Worm (Caenorhabditis elegans) whole organism, L4 larva: ENCODE measurements around the gene prx-19.

Experiments used
- D1046.2 ChIP-seq: fragments of 200-800 bp; sonication (Bioruptor generic); IDR thresholded peaks from 2 replicates; pipeline ENCODE4 v1.3.6; 2022; ENCODE audit warnings: missing genetic modification characterization, missing compliant biosample characterization
- F10B5.3 ChIP-seq: sonication (generic microtip); optimal IDR thresholded peaks from 2 replicates; lab custom pipeline; 2016; ENCODE audit warnings: mild to moderate bottlenecking, missing genetic modification characterization, missing compliant biosample characterization
- F26F4.8 ChIP-seq: fragments of 200-800 bp; sonication (Bioruptor generic); conservative IDR thresholded peaks from 2 replicates; pipeline ENCODE4 v1.3.6; 2022; ENCODE audit warnings: missing genetic modification characterization, missing compliant biosample characterization
- F49E8.2 ChIP-seq: sonication (generic microtip); optimal IDR thresholded peaks from 2 replicates; lab custom pipeline; 2016; ENCODE audit warnings: missing compliant biosample characterization, mild to moderate bottlenecking, missing genetic modification characterization, borderline replicate concordance
- R02D3.7 ChIP-seq: fragments of 150-350 bp; sonication (generic microtip); optimal IDR thresholded peaks from 3 replicates; lab custom pipeline; 2014; ENCODE audit warnings: missing biosample characterization, missing genetic modification characterization
- Y105C5A.15 ChIP-seq: fragments of 200-800 bp; sonication (Bioruptor generic); IDR thresholded peaks from 2 replicates; pipeline ENCODE4 v1.3.6; 2022; ENCODE audit warnings: missing genetic modification characterization, missing compliant biosample characterization
- Y48G9A.11 ChIP-seq: fragments of 200-800 bp; sonication (Bioruptor generic); IDR thresholded peaks from 2 replicates; pipeline ENCODE4 v1.3.6; 2022; ENCODE audit warnings: missing genetic modification reagents, missing genetic modification characterization, missing compliant biosample characterization
- Y5F2A.4 ChIP-seq: fragments of 200-800 bp; sonication (Bioruptor generic); optimal IDR thresholded peaks from 2 replicates; lab custom pipeline; 2018; ENCODE audit warnings: mild to moderate bottlenecking, missing genetic modification characterization, missing compliant biosample characterization
- Y75B8A.6 ChIP-seq: fragments of 200-800 bp; sonication (Bioruptor generic); IDR thresholded peaks from 2 replicates; pipeline ENCODE4 v1.3.6; 2022; ENCODE audit warnings: missing genetic modification reagents, missing genetic modification characterization, missing compliant biosample characterization
- aha-1 ChIP-seq: fragments of 150-350 bp; peaks from one replicate; lab custom pipeline; 2014; ENCODE audit warnings: missing biosample characterization, missing genetic modification characterization
- aly-2 ChIP-seq: sonication (generic microtip); optimal IDR thresholded peaks from 2 replicates; lab custom pipeline; 2018; ENCODE audit warnings: missing biosample characterization, missing genetic modification characterization
- ama-1 ChIP-seq: fragments of 150-350 bp; optimal IDR thresholded peaks from 2 replicates; lab custom pipeline; 2014; ENCODE audit warnings: inconsistent platforms, mixed read lengths
- ceh-32 ChIP-seq: sonication (generic microtip); optimal IDR thresholded peaks from 2 replicates; lab custom pipeline; 2016; ENCODE audit warnings: mild to moderate bottlenecking, missing genetic modification characterization, missing compliant biosample characterization; ENCODE audit not compliant: poor library complexity
- ceh-44 ChIP-seq: fragments of 200-800 bp; sonication (Bioruptor generic); IDR thresholded peaks from 2 replicates; pipeline ENCODE4 v1.3.6; 2022; ENCODE audit warnings: missing genetic modification reagents, missing genetic modification characterization, missing compliant biosample characterization
- ceh-62 ChIP-seq: sonication (generic microtip); optimal IDR thresholded peaks from 2 replicates; lab custom pipeline; 2017; ENCODE audit warnings: missing biosample characterization, missing genetic modification characterization
- cey-2 ChIP-seq: sonication (generic microtip); optimal IDR thresholded peaks from 3 replicates; lab custom pipeline; 2017; ENCODE audit warnings: missing genetic modification characterization, mild to moderate bottlenecking, missing compliant biosample characterization, antibody characterized with exemption, borderline replicate concordance; ENCODE audit not compliant: insufficient read depth
- daf-12 ChIP-seq: fragments of 150-350 bp; optimal IDR thresholded peaks from 2 replicates; lab custom pipeline; 2014; ENCODE audit warnings: missing biosample characterization, missing genetic modification reagents, missing genetic modification characterization
- daf-8 ChIP-seq: fragments of 200-800 bp; sonication (Bioruptor generic); IDR thresholded peaks from 2 replicates; pipeline ENCODE4 v1.3.6; 2022; ENCODE audit warnings: missing genetic modification characterization, missing compliant biosample characterization
- dmd-6 ChIP-seq: fragments of 200-800 bp; sonication (Bioruptor generic); IDR thresholded peaks from 2 replicates; pipeline ENCODE4 v1.3.6; 2022; ENCODE audit warnings: missing genetic modification reagents, missing genetic modification characterization, missing compliant biosample characterization
- dpl-1 ChIP-seq: fragments of 150-350 bp; optimal IDR thresholded peaks from 2 replicates; lab custom pipeline; 2014; ENCODE audit warnings: missing biosample characterization, missing genetic modification reagents, missing genetic modification characterization
- duxl-1 ChIP-seq: sonication (generic microtip); optimal IDR thresholded peaks from 2 replicates; lab custom pipeline; 2016; ENCODE audit warnings: mild to moderate bottlenecking, missing genetic modification characterization, moderate library complexity, missing compliant biosample characterization; ENCODE audit not compliant: poor library complexity
- egl-43 ChIP-seq: fragments of 200-800 bp; sonication (Bioruptor generic); IDR thresholded peaks from 2 replicates; pipeline ENCODE4 v1.3.6; 2022; ENCODE audit warnings: missing genetic modification reagents, missing genetic modification characterization, missing compliant biosample characterization
- fos-1 ChIP-seq: fragments of 150-350 bp; optimal IDR thresholded peaks from 2 replicates; lab custom pipeline; 2014; ENCODE audit warnings: missing biosample characterization, missing genetic modification characterization
- hif-1 ChIP-seq, 2 experiments: sonication (generic microtip); optimal IDR thresholded peaks; 2 replicates each; lab custom pipeline; 2016 to 2017; ENCODE audit warnings: missing compliant biosample characterization in 2 of 2, missing genetic modification characterization in 2 of 2, missing genetic modification reagents in 2 of 2, missing genotype in 2 of 2, mild to moderate bottlenecking in 1 of 2
- hmg-1.1 ChIP-seq: fragments of 200-800 bp; sonication (Bioruptor generic); IDR thresholded peaks from 2 replicates; pipeline ENCODE4 v1.3.6; 2022; ENCODE audit warnings: missing genetic modification reagents, missing genetic modification characterization, missing compliant biosample characterization
- lin-1 ChIP-seq: fragments of 200-800 bp; sonication (Bioruptor generic); IDR thresholded peaks from 2 replicates; pipeline ENCODE4 v1.3.6; 2022; ENCODE audit warnings: missing genetic modification reagents, missing genetic modification characterization, missing compliant biosample characterization
- lin-29 ChIP-seq: fragments of 200-800 bp; sonication (Bioruptor generic); IDR thresholded peaks from 2 replicates; pipeline ENCODE4 v1.3.6; 2022; ENCODE audit warnings: missing genetic modification reagents, missing genetic modification characterization, missing compliant biosample characterization
- lin-38 ChIP-seq: fragments of 200-800 bp; sonication (Bioruptor generic); IDR thresholded peaks from 2 replicates; pipeline ENCODE4 v1.3.6; 2022; ENCODE audit warnings: missing genetic modification reagents, missing genetic modification characterization, missing compliant biosample characterization
- lsy-2 ChIP-seq, 2 experiments: fragments of 150-350 bp in 1 of 2; sonication (generic microtip) in 1 of 2; optimal IDR thresholded peaks; 2 replicates each; lab custom pipeline; 2014 to 2017; ENCODE audit warnings: missing biosample characterization in 2 of 2, missing genetic modification characterization in 2 of 2
- madf-9 ChIP-seq: fragments of 200-800 bp; sonication (Bioruptor generic); conservative IDR thresholded peaks from 2 replicates; pipeline ENCODE4 v1.3.6; 2022; ENCODE audit warnings: missing genetic modification reagents, missing genetic modification characterization, missing compliant biosample characterization
- mdl-1 ChIP-seq, 2 experiments: fragments of 150-350 bp in 1 of 2; sonication (generic microtip) in 1 of 2; optimal IDR thresholded peaks; 2 replicates each; lab custom pipeline; 2014 to 2017; ENCODE audit warnings: missing biosample characterization in 2 of 2, missing genetic modification characterization in 2 of 2
- mdt-29 ChIP-seq: fragments of 200-800 bp; sonication (Bioruptor generic); IDR thresholded peaks from 2 replicates; pipeline ENCODE4 v1.3.6; 2022; ENCODE audit warnings: missing genetic modification reagents, missing genetic modification characterization, missing compliant biosample characterization
- mxl-2 ChIP-seq: fragments of 200-800 bp; sonication (Bioruptor generic); conservative IDR thresholded peaks from 2 replicates; pipeline ENCODE4 v1.3.6; 2022; ENCODE audit warnings: missing genetic modification reagents, missing genetic modification characterization, missing compliant biosample characterization
- mxl-3 ChIP-seq: fragments of 200-800 bp; sonication (Bioruptor generic); optimal IDR thresholded peaks from 2 replicates; lab custom pipeline; 2018; ENCODE audit warnings: mild to moderate bottlenecking, missing genetic modification characterization, missing compliant biosample characterization
- nhr-102 ChIP-seq: sonication (generic microtip); optimal IDR thresholded peaks from 2 replicates; lab custom pipeline; 2016; ENCODE audit warnings: mild to moderate bottlenecking, missing genetic modification characterization, moderate library complexity, missing compliant biosample characterization
- nhr-111 ChIP-seq: fragments of 200-800 bp; sonication (Bioruptor generic); optimal IDR thresholded peaks from 2 replicates; lab custom pipeline; 2018; ENCODE audit warnings: mild to moderate bottlenecking, missing genetic modification characterization, missing compliant biosample characterization
- nhr-28 ChIP-seq: fragments of 150-350 bp; optimal IDR thresholded peaks from 2 replicates; lab custom pipeline; 2014; ENCODE audit warnings: missing biosample characterization, missing genetic modification characterization
- nhr-41 ChIP-seq: fragments of 200-800 bp; sonication (Bioruptor generic); IDR thresholded peaks from 2 replicates; pipeline ENCODE4 v1.3.6; 2022; ENCODE audit warnings: missing genetic modification reagents, missing genetic modification characterization, missing compliant biosample characterization
- nhr-42 ChIP-seq: fragments of 200-800 bp; sonication (Bioruptor generic); IDR thresholded peaks from 2 replicates; pipeline ENCODE4 v1.3.6; 2022; ENCODE audit warnings: missing genetic modification characterization, missing compliant biosample characterization
- nhr-48 ChIP-seq: sonication (generic microtip); optimal IDR thresholded peaks from 2 replicates; lab custom pipeline; 2016; ENCODE audit warnings: mild to moderate bottlenecking, missing genetic modification characterization, missing compliant biosample characterization
- pha-4 ChIP-seq, 2 experiments: fragments of 150-350 bp in 1 of 2; fragments of 200-800 bp in 1 of 2; sonication (Bioruptor generic) in 1 of 2; IDR thresholded peaks in 1 of 2; optimal IDR thresholded peaks in 1 of 2; 2 replicates each; pipeline versions ENCODE4 v1.3.6 to Lab custom; 2014 to 2022; ENCODE audit warnings: missing genetic modification characterization in 2 of 2, missing genetic modification reagents in 2 of 2, missing biosample characterization in 1 of 2, missing compliant biosample characterization in 1 of 2
- set-16 ChIP-seq: fragments of 200-800 bp; sonication (Bioruptor generic); IDR thresholded peaks from 2 replicates; pipeline ENCODE4 v1.3.6; 2022; ENCODE audit warnings: missing genetic modification reagents, missing genetic modification characterization, missing compliant biosample characterization
- snpc-4 ChIP-seq: fragments of 150-350 bp; optimal IDR thresholded peaks from 2 replicates; lab custom pipeline; 2014; ENCODE audit warnings: missing biosample characterization, missing genetic modification characterization
- spr-1 ChIP-seq: sonication (generic microtip); optimal IDR thresholded peaks from 2 replicates; lab custom pipeline; 2016; ENCODE audit warnings: mild to moderate bottlenecking, missing genetic modification characterization, missing compliant biosample characterization
- tra-1 ChIP-seq: fragments of 200-800 bp; sonication (Bioruptor generic); IDR thresholded peaks from 2 replicates; pipeline ENCODE4 v1.3.6; 2022; ENCODE audit warnings: missing genetic modification reagents, missing genetic modification characterization, missing compliant biosample characterization
- unc-62 ChIP-seq, 3 experiments: fragments of 150-350 bp in 1 of 3; sonication (generic microtip); optimal IDR thresholded peaks in 2 of 3; peaks in 1 of 3; 1 replicate in 1 of 3; 2 replicates in 2 of 3; lab custom pipeline; 2014 to 2017; ENCODE audit warnings: missing biosample characterization in 3 of 3, missing genetic modification characterization in 3 of 3, missing genetic modification reagents in 3 of 3, missing genotype in 1 of 3
- zip-11 ChIP-seq: fragments of 200-800 bp; sonication (Bioruptor generic); IDR thresholded peaks from 2 replicates; pipeline ENCODE4 v1.3.6; 2022; ENCODE audit warnings: missing genetic modification characterization, missing compliant biosample characterization
- zip-2 ChIP-seq: fragments of 150-350 bp; optimal IDR thresholded peaks from 2 replicates; lab custom pipeline; 2014; ENCODE audit warnings: missing biosample characterization, missing genetic modification characterization
- ztf-11 ChIP-seq: fragments of 150-350 bp; optimal IDR thresholded peaks from 2 replicates; lab custom pipeline; 2014; ENCODE audit warnings: missing biosample characterization, missing genetic modification characterization

The prx-19 gene

DNA sequence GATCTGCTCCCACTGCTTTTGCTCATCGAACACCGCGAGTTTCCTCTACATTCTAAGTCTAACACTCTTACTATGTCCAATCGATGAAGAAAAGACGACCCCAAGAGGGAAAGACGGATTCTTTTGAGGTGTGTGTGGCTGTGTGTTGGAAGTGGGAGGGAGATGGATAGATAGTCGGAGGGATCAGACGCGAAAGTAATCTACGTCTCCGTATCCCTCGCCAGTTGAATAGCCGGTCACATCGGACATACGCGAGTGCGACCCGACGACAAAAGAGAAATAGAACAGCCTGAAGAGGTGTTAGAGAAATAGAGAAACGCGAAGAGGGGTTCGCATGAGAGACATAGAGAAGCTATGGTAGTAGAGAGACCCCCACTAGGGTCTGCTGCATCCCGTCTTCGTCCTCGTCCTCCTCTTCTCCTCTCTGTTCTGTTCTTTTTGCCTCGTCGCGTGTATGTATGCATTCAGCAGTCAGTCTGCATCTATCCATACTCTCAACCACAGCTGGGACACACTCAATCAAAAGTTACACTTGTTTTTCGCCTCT is 13.4 kb downstream of the prx-19 start (continued):
- TF ChIP-seq spr-1 (peak; percentile 88), aha-1 (tag; lab: Kevin White, UChicago) (peak; percentile 98), cey-2 (tag; lab: Kevin White, UChicago) (peak; percentile 71), nhr-41 (GFP tag; lab: Robert Waterston, UW) (no peak), egl-43 (peak; percentile 94), ceh-62 (tag; lab: Kevin White, UChicago) (no peak), snpc-4 (tag; lab: Kevin White, UChicago) (peak; percentile 38), Y5F2A.4 (GFP tag; lab: Kevin White, UChicago) (peak; percentile 59), madf-9 (GFP tag; lab: Robert Waterston, UW) (peak; percentile 64), Y75B8A.6 (GFP tag; lab: Robert Waterston, UW) (no peak), dpl-1 (GFP tag; lab: Kevin White, UChicago) (peak; percentile 68), lin-29 (peak; percentile 78), hmg-1.1 (GFP tag; lab: Robert Waterston, UW) (peak; percentile 98), nhr-48 (tag; lab: Kevin White, UChicago) (peak; percentile 96), duxl-1 (tag; lab: Kevin White, UChicago) (peak; percentile 64), nhr-28 (tag; lab: Kevin White, UChicago) (peak; percentile 94), lin-38 (peak; percentile 70), daf-12 (tag; lab: Kevin White, UChicago) (no peak), mdt-29 (peak; percentile 56; the same call in 1 of the 2 replicates), fos-1 (peak; percentile 62), lin-1 (GFP tag; lab: Robert Waterston, UW) (peak; percentile 82; the same call in 1 of the 2 replicates), daf-8 (GFP tag; lab: Robert Waterston, UW) (no peak), zip-11 (GFP tag; lab: Robert Waterston, UW) (no peak), Y48G9A.11 (GFP tag; lab: Robert Waterston, UW) (no peak; the same call in 1 of the 2 replicates), ceh-44 (GFP tag; lab: Robert Waterston, UW) (no peak), mxl-2 (GFP tag; lab: Robert Waterston, UW) (no peak; the same call in 1 of the 2 replicates), ama-1 (no peak), pha-4 (GFP tag; IDR thresholded peaks at IDR 0.05; lab: Robert Waterston, UW) (peak; percentile 90), pha-4 (tag; optimal IDR thresholded peaks at IDR 0.05; lab: Kevin White, UChicago) (no peak), ztf-11 (tag; lab: Kevin White, UChicago) (no peak), F10B5.3 (tag; lab: Kevin White, UChicago) (peak; percentile 81), tra-1 (GFP tag; lab: Robert Waterston, UW) (peak; percentile 91), ceh-32 (tag; lab: Kevin White, UChicago) (peak; percentile 64), unc-62 (GFP tag; optimal IDR thresholded peaks at IDR 0.05 in 1 of 2; lab: Kevin White, UChicago) (peak in 1 of 2 experiments; percentile 100), unc-62 (tag; optimal IDR thresholded peaks at IDR 0.05; lab: Kevin White, UChicago) (no peak), R02D3.7 (no peak), set-16 (GFP tag; lab: Robert Waterston, UW) (peak; percentile 84), D1046.2 (GFP tag; lab: Robert Waterston, UW) (0 out of 2 replicates have a peak, but pooled peaks have one; percentile 56), zip-2 (tag; lab: Kevin White, UChicago) (no peak), mdl-1 (tag; optimal IDR thresholded peaks at IDR 0.05; lab: Kevin White, UChicago) (peak; percentile 89 to 97), aly-2 (tag; lab: Kevin White, UChicago) (no peak), nhr-42 (0 out of 2 replicates have a peak, but pooled peaks have one; percentile 52), F49E8.2 (tag; lab: Kevin White, UChicago) (no peak), mxl-3 (peak; percentile 93), Y105C5A.15 (no peak), F26F4.8 (GFP tag; lab: Robert Waterston, UW) (no peak), lsy-2 (tag; optimal IDR thresholded peaks at IDR 0.05; lab: Kevin White, UChicago) (peak; percentile 91 to 93), nhr-111 (GFP tag; lab: Kevin White, UChicago) (no peak), hif-1 (tag; optimal IDR thresholded peaks at IDR 0.05; lab: Kevin White, UChicago) (peak; percentile 75 to 88), dmd-6 (GFP tag; lab: Robert Waterston, UW) (peak; percentile 93), nhr-102 (tag; lab: Kevin White, UChicago) (peak; percentile 85)
